Worm (Caenorhabditis elegans): ENCODE measurements around the gene F59B1.10.

Gene F59B1.10

ce11 chrV:3688733-3689132 is 41.0 kb upstream of the F59B1.10 start (continued):
- TF ChIP-seq nhr-10 (tag; optimal IDR thresholded peaks at IDR 0.05), result no peak
- no peak for TF ChIP-seq sma-3 (GFP tag; optimal IDR thresholded peaks at IDR 0.05)
- no peak for TF ChIP-seq blmp-1 (tag; optimal IDR thresholded peaks at IDR 0.05; ENCODE audit: insufficient read depth)
- TF ChIP-seq elt-3 (tag; optimal IDR thresholded peaks at IDR 0.05), result no peak
- TF ChIP-seq nhr-77 (tag; optimal IDR thresholded peaks at IDR 0.05), result no peak
- TF ChIP-seq sem-4 (tag; optimal IDR thresholded peaks at IDR 0.05), result no peak
- no peak for TF ChIP-seq ceh-82 (tag; optimal IDR thresholded peaks at IDR 0.05)
- peak; percentile 31 for TF ChIP-seq nhr-129 (tag; optimal IDR thresholded peaks at IDR 0.05)
- no peak for TF ChIP-seq lin-39 (tag; optimal IDR thresholded peaks at IDR 0.05)
- peak; percentile 13 for TF ChIP-seq zag-1 (tag; optimal IDR thresholded peaks at IDR 0.05)
- TF ChIP-seq gmeb-1 (tag; optimal IDR thresholded peaks at IDR 0.05), result no peak
- no peak for TF ChIP-seq alr-1 (tag; optimal IDR thresholded peaks at IDR 0.05)
- TF ChIP-seq skn-1 (tag; optimal IDR thresholded peaks at IDR 0.05), result no peak
- peak in 1 of 2 experiments; percentile 35 for TF ChIP-seq lsy-2 (tag; optimal IDR thresholded peaks at IDR 0.05)
- TF ChIP-seq snpc-4 (tag; optimal IDR thresholded peaks at IDR 0.05), result no peak
- TF ChIP-seq dmd-4 (tag; optimal IDR thresholded peaks at IDR 0.05), result no peak
- TF ChIP-seq nhr-6 (tag; optimal IDR thresholded peaks at IDR 0.05), result no peak
- TF ChIP-seq sma-9 (GFP tag; optimal IDR thresholded peaks at IDR 0.05), result peak; percentile 22
- TF ChIP-seq sma-9 (tag; optimal IDR thresholded peaks at IDR 0.05), result no peak
- no peak for TF ChIP-seq crh-2 (tag; optimal IDR thresholded peaks at IDR 0.05)
- TF ChIP-seq aly-2 (tag; optimal IDR thresholded peaks at IDR 0.05), result no peak
- no peak for TF ChIP-seq ama-1 (optimal IDR thresholded peaks at IDR 0.05)
- no peak for TF ChIP-seq mdl-1 (tag; optimal IDR thresholded peaks at IDR 0.05)
- no peak for TF ChIP-seq egl-27 (tag; optimal IDR thresholded peaks at IDR 0.05)

ce11 chrV:3686899-3687298 is 39.1 kb upstream of the F59B1.10 start, which contains the start of gene unc-132:
Gene unc-132, plus strand, starts transcription at chrV:3687106.
- TF ChIP-seq Y55F3AM.14 (GFP tag; optimal IDR thresholded peaks at IDR 0.05) (no peak), gmeb-1 (tag; optimal IDR thresholded peaks at IDR 0.05) (no peak), snpc-4 (tag; optimal IDR thresholded peaks at IDR 0.05) (no peak), nhr-10 (tag; optimal IDR thresholded peaks at IDR 0.05) (no peak), unc-39 (tag; optimal IDR thresholded peaks at IDR 0.05) (no peak), unc-62 (GFP tag; optimal IDR thresholded peaks at IDR 0.05) (no peak), ama-1 (optimal IDR thresholded peaks at IDR 0.05) (no peak), mbf-1 (tag; optimal IDR thresholded peaks at IDR 0.05) (no peak), aly-2 (tag; optimal IDR thresholded peaks at IDR 0.05) (no peak), nhr-21 (tag; optimal IDR thresholded peaks at IDR 0.05) (no peak), lin-39 (tag; optimal IDR thresholded peaks at IDR 0.05) (no peak), skn-1 (tag; optimal IDR thresholded peaks at IDR 0.05) (no peak), ztf-4 (tag; optimal IDR thresholded peaks at IDR 0.05) (no peak), nhr-237 (tag; optimal IDR thresholded peaks at IDR 0.05) (no peak), dmd-4 (tag; optimal IDR thresholded peaks at IDR 0.05) (no peak)

- TF ChIP-seq skn-1 (tag; optimal IDR thresholded peaks at IDR 0.05) (no peak), R02D3.7 (tag; optimal IDR thresholded peaks at IDR 0.05) (no peak), mab-5 (tag; optimal IDR thresholded peaks at IDR 0.05) (no peak), ztf-1 (GFP tag; conservative IDR thresholded peaks at IDR 0.05) (no peak), crh-2 (tag; optimal IDR thresholded peaks at IDR 0.05) (no peak), sma-9 (GFP tag; optimal IDR thresholded peaks at IDR 0.05) (no peak), sma-9 (tag; optimal IDR thresholded peaks at IDR 0.05) (no peak), unc-55 (GFP tag; optimal IDR thresholded peaks at IDR 0.05) (no peak), ZK546.5 (tag; optimal IDR thresholded peaks at IDR 0.05) (no peak), nhr-77 (tag; optimal IDR thresholded peaks at IDR 0.05) (no peak), egl-27 (tag; optimal IDR thresholded peaks at IDR 0.05) (no peak), nhr-10 (tag; optimal IDR thresholded peaks at IDR 0.05) (no peak), aly-2 (tag; optimal IDR thresholded peaks at IDR 0.05) (no peak), nhr-11 (tag; optimal IDR thresholded peaks at IDR 0.05) (no peak)
Measured at ce11 chrV:3686292-3686691, 38.5 kb upstream of the F59B1.10 start.

- TF ChIP-seq gmeb-1 (tag; optimal IDR thresholded peaks at IDR 0.05) (no peak), mab-5 (tag; optimal IDR thresholded peaks at IDR 0.05) (peak; percentile 9), unc-39 (tag; optimal IDR thresholded peaks at IDR 0.05) (no peak), C34F6.9 (tag; optimal IDR thresholded peaks at IDR 0.05) (no peak), sma-9 (GFP tag; optimal IDR thresholded peaks at IDR 0.05) (peak; percentile 62), sma-9 (tag; optimal IDR thresholded peaks at IDR 0.05) (no peak), sem-4 (tag; optimal IDR thresholded peaks at IDR 0.05) (no peak), F13H6.1 (tag; optimal IDR thresholded peaks at IDR 0.05) (peak; percentile 69), elt-1 (tag; optimal IDR thresholded peaks at IDR 0.05) (no peak), lsy-2 (tag; optimal IDR thresholded peaks at IDR 0.05) (peak in 1 of 2 experiments; percentile 29), aly-2 (tag; optimal IDR thresholded peaks at IDR 0.05) (no peak), ztf-4 (tag; optimal IDR thresholded peaks at IDR 0.05) (no peak), nhr-129 (tag; optimal IDR thresholded peaks at IDR 0.05) (no peak), blmp-1 (tag; optimal IDR thresholded peaks at IDR 0.05; ENCODE audit: insufficient read depth) (no peak), lin-39 (tag; optimal IDR thresholded peaks at IDR 0.05) (no peak), unc-62 (GFP tag; optimal IDR thresholded peaks at IDR 0.05) (no peak)
Measured at ce11 chrV:3685790-3686208, 38.0 kb upstream of the F59B1.10 start, which contains the start of gene W08A12.2. Gene W08A12.2, minus strand, starts transcription at chrV:3685892.
